Worm (Caenorhabditis elegans) whole organism, young adult: Measurements from ENCODE around the gene spp-3.

ENCODE experiments used
- B0261.1 ChIP-seq: sonication (generic microtip); optimal IDR thresholded peaks from 2 replicates; lab custom pipeline; 2016; ENCODE audit warnings: mild to moderate bottlenecking, missing genetic modification characterization, moderate library complexity, missing compliant biosample characterization
- B0336.3 ChIP-seq: fragments of 200-800 bp; sonication (Bioruptor generic); IDR thresholded peaks from 2 replicates; pipeline ENCODE4 v1.3.6; 2022; ENCODE audit warnings: missing genetic modification characterization, missing compliant biosample characterization
- F22D6.2 ChIP-seq: sonication (generic microtip); optimal IDR thresholded peaks from 2 replicates; lab custom pipeline; 2016; ENCODE audit warnings: mild to moderate bottlenecking, missing genetic modification characterization, missing compliant biosample characterization
- F33H1.4 ChIP-seq: fragments of 200-800 bp; sonication (Bioruptor generic); IDR thresholded peaks from 2 replicates; pipeline ENCODE4 v1.3.6; 2022; ENCODE audit warnings: missing genetic modification reagents, missing genetic modification characterization, missing compliant biosample characterization
- F39B2.1 ChIP-seq: fragments of 200-800 bp; sonication (Bioruptor generic); IDR thresholded peaks from 2 replicates; pipeline ENCODE4 v1.3.6; 2022; ENCODE audit warnings: missing genetic modification reagents, missing genetic modification characterization, missing compliant biosample characterization
- F57C9.4 ChIP-seq: sonication (generic microtip); optimal IDR thresholded peaks from 2 replicates; lab custom pipeline; 2017; ENCODE audit warnings: mild to moderate bottlenecking, missing genetic modification characterization, missing compliant biosample characterization
- atf-7 ChIP-seq: sonication (generic microtip); optimal IDR thresholded peaks from 2 replicates; lab custom pipeline; 2017; ENCODE audit warnings: mild to moderate bottlenecking, missing genetic modification characterization, missing compliant biosample characterization
- cebp-1 ChIP-seq, 2 experiments: fragments of 200-800 bp in 1 of 2; sonication (Bioruptor generic) in 1 of 2; sonication (generic microtip) in 1 of 2; IDR thresholded peaks in 1 of 2; optimal IDR thresholded peaks in 1 of 2; 2 replicates each; pipeline versions ENCODE4 v1.3.6 to Lab custom; 2017 to 2022; ENCODE audit warnings: missing compliant biosample characterization in 2 of 2, missing genetic modification characterization in 2 of 2, mild to moderate bottlenecking in 1 of 2, missing genetic modification reagents in 1 of 2, moderate library complexity in 1 of 2
- ceh-100 ChIP-seq: fragments of 200-800 bp; sonication (Bioruptor generic); IDR thresholded peaks from 2 replicates; pipeline ENCODE4 v1.3.6; 2022; ENCODE audit warnings: missing genetic modification reagents, missing genetic modification characterization, missing compliant biosample characterization
- ceh-27 ChIP-seq: fragments of 200-800 bp; sonication (Bioruptor generic); optimal IDR thresholded peaks from 2 replicates; lab custom pipeline; 2018; ENCODE audit warnings: mild to moderate bottlenecking, missing genetic modification characterization, moderate library complexity, missing compliant biosample characterization
- ceh-79 ChIP-seq: sonication (generic microtip); optimal IDR thresholded peaks from 2 replicates; lab custom pipeline; 2017; ENCODE audit warnings: mild to moderate bottlenecking, missing genetic modification characterization, missing compliant biosample characterization
- dox-1 ChIP-seq: fragments of 200-800 bp; sonication (Bioruptor generic); IDR thresholded peaks from 2 replicates; pipeline ENCODE4 v1.3.6; 2022; ENCODE audit warnings: missing genetic modification reagents, missing genetic modification characterization, missing compliant biosample characterization
- dpff-1 ChIP-seq: sonication (generic microtip); optimal IDR thresholded peaks from 2 replicates; lab custom pipeline; 2017; ENCODE audit warnings: mild to moderate bottlenecking, missing genetic modification characterization, missing compliant biosample characterization
- dpl-1 ChIP-seq: fragments of 150-350 bp; optimal IDR thresholded peaks from 2 replicates; lab custom pipeline; 2014; ENCODE audit warnings: missing biosample characterization, missing genetic modification reagents, missing genetic modification characterization
- efl-1 ChIP-seq: fragments of 150-350 bp; optimal IDR thresholded peaks from 2 replicates; lab custom pipeline; 2014; ENCODE audit warnings: missing biosample characterization, missing genetic modification reagents, missing genetic modification characterization
- egl-18 ChIP-seq: fragments of 200-800 bp; sonication (Bioruptor generic); IDR thresholded peaks from 2 replicates; pipeline ENCODE4 v1.3.6; 2022; ENCODE audit warnings: missing genetic modification reagents, missing genetic modification characterization, missing compliant biosample characterization
- ets-4 ChIP-seq: fragments of 200-800 bp; sonication (Bioruptor generic); optimal IDR thresholded peaks from 2 replicates; lab custom pipeline; 2018; ENCODE audit warnings: mild to moderate bottlenecking, missing genetic modification characterization, missing compliant biosample characterization
- fkh-3 ChIP-seq: sonication (generic microtip); optimal IDR thresholded peaks from 2 replicates; lab custom pipeline; 2016; ENCODE audit warnings: mild to moderate bottlenecking, missing genetic modification characterization, missing compliant biosample characterization
- him-1 ChIP-seq: sonication (generic microtip); optimal IDR thresholded peaks from 2 replicates; lab custom pipeline; 2016; ENCODE audit warnings: missing genotype, missing genetic modification reagents, missing genetic modification characterization, missing compliant biosample characterization
- lin-54 ChIP-seq: fragments of 200-800 bp; sonication (Bioruptor generic); optimal IDR thresholded peaks from 2 replicates; lab custom pipeline; 2018; ENCODE audit warnings: mild to moderate bottlenecking, missing genetic modification characterization, missing compliant biosample characterization
- madf-10 ChIP-seq: sonication (generic microtip); optimal IDR thresholded peaks from 2 replicates; lab custom pipeline; 2016; ENCODE audit warnings: mild to moderate bottlenecking, missing genetic modification characterization, missing compliant biosample characterization
- madf-6 ChIP-seq: fragments of 200-800 bp; sonication (Bioruptor generic); IDR thresholded peaks from 2 replicates; pipeline ENCODE4 v1.3.6; 2022; ENCODE audit warnings: missing genetic modification reagents, missing genetic modification characterization, missing compliant biosample characterization
- mes-4 ChIP-seq: sonication (generic microtip); optimal IDR thresholded peaks from 2 replicates; lab custom pipeline; 2016; ENCODE audit warnings: missing genotype, missing genetic modification characterization, missing compliant biosample characterization
- nfya-2 ChIP-seq: fragments of 200-800 bp; sonication (Bioruptor generic); IDR thresholded peaks from 2 replicates; pipeline ENCODE4 v1.3.6; 2022; ENCODE audit warnings: missing genetic modification reagents, missing genetic modification characterization, missing compliant biosample characterization
- nfyb-1 ChIP-seq: fragments of 200-800 bp; sonication (Bioruptor generic); IDR thresholded peaks from 2 replicates; pipeline ENCODE4 v1.3.6; 2022; ENCODE audit warnings: missing genetic modification reagents, missing genetic modification characterization, missing compliant biosample characterization
- nhr-179 ChIP-seq: sonication (generic microtip); optimal IDR thresholded peaks from 2 replicates; lab custom pipeline; 2016; ENCODE audit warnings: mild to moderate bottlenecking, missing genetic modification characterization, missing compliant biosample characterization
- nhr-80 ChIP-seq: sonication (generic microtip); optimal IDR thresholded peaks from 2 replicates; lab custom pipeline; 2016; ENCODE audit warnings: missing genetic modification characterization, missing compliant biosample characterization
- rcor-1 ChIP-seq: fragments of 200-800 bp; sonication (Bioruptor generic); IDR thresholded peaks from 2 replicates; pipeline ENCODE4 v1.3.6; 2022; ENCODE audit warnings: missing genetic modification reagents, missing genetic modification characterization, missing compliant biosample characterization
- rec-8 ChIP-seq, 2 experiments: sonication (generic microtip); optimal IDR thresholded peaks; 2 replicates each; lab custom pipeline; 2016; ENCODE audit warnings: mild to moderate bottlenecking in 2 of 2, missing genetic modification characterization in 2 of 2, missing genetic modification reagents in 2 of 2, missing genotype in 2 of 2, missing biosample characterization in 1 of 2, missing compliant biosample characterization in 1 of 2, moderate library complexity in 1 of 2
- sea-2 ChIP-seq: fragments of 200-800 bp; sonication (Bioruptor generic); IDR thresholded peaks from 2 replicates; pipeline ENCODE4 v1.3.6; 2022; ENCODE audit warnings: missing genetic modification characterization, missing compliant biosample characterization
- snpc-4 ChIP-seq, 5 experiments: fragments of 150-350 bp in 1 of 5; sonication (generic microtip) in 4 of 5; optimal IDR thresholded peaks; 2 replicates each; lab custom pipeline; 2014 to 2018; ENCODE audit warnings: missing genetic modification characterization in 5 of 5, missing biosample characterization in 3 of 5, antibody characterized with exemption in 2 of 5, mild to moderate bottlenecking in 2 of 5, missing compliant biosample characterization in 2 of 5, missing genotype in 2 of 5, moderate library complexity in 2 of 5, missing genetic modification reagents in 1 of 5
- somi-1 ChIP-seq: fragments of 200-800 bp; sonication (Bioruptor generic); optimal IDR thresholded peaks from 2 replicates; lab custom pipeline; 2018; ENCODE audit warnings: mild to moderate bottlenecking, missing genetic modification characterization, missing compliant biosample characterization
- tlf-1 ChIP-seq: fragments of 200-800 bp; sonication (Bioruptor generic); optimal IDR thresholded peaks from 2 replicates; lab custom pipeline; 2018; ENCODE audit warnings: mild to moderate bottlenecking, missing genetic modification characterization, missing compliant biosample characterization
- ztf-25 ChIP-seq: fragments of 200-800 bp; sonication (Bioruptor generic); IDR thresholded peaks from 2 replicates; pipeline ENCODE4 v1.3.6; 2022; ENCODE audit warnings: missing genetic modification reagents, missing genetic modification characterization, missing compliant biosample characterization
- ztf-28 ChIP-seq: fragments of 200-800 bp; sonication (Bioruptor generic); IDR thresholded peaks from 2 replicates; pipeline ENCODE4 v1.3.6; 2022; ENCODE audit warnings: missing genetic modification reagents, missing genetic modification characterization, missing compliant biosample characterization
- ztf-3 ChIP-seq: fragments of 200-800 bp; sonication (Bioruptor generic); optimal IDR thresholded peaks from 2 replicates; lab custom pipeline; 2018; ENCODE audit warnings: mild to moderate bottlenecking, missing genetic modification characterization, missing compliant biosample characterization

spp-3 gene

DNA sequence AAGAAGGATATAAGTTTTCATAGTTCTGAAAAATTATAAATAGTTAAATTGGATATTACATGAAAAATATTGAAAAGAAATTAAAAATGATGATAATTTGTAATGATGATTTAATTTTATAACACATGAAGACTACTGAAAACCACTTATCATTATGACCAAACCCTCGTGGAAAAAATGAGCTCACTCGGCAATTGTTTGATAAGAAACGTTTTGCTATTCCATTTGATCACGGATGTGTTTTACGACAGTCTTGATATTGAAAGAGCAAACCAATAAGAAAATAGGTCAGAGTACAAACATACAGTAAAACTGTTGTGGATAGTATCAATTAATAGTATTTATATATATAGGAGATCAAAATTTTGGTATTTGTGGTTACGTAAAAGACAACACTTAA, at the start of gene spp-3:
spp-3 (minus strand) TSS at position 25 of the 400 bp plus-strand sequence.
- TF ChIP-seq nhr-80 (tag; lab: Kevin White, UChicago) (peak; percentile 82), him-1 (tag; lab: Kevin White, UChicago) (no peak), nfya-2 (GFP tag; lab: Robert Waterston, UW) (no peak), nfyb-1 (GFP tag; lab: Robert Waterston, UW) (0 out of 2 replicates have a peak, but pooled peaks have one; percentile 56), dpl-1 (GFP tag; lab: Kevin White, UChicago) (no peak), dox-1 (no peak), dpff-1 (tag; lab: Kevin White, UChicago) (no peak), lin-54 (GFP tag; lab: Kevin White, UChicago) (no peak), ets-4 (GFP tag; lab: Kevin White, UChicago) (peak; percentile 65), snpc-4 (GFP tag; optimal IDR thresholded peaks at IDR 0.05; lab: Kevin White, UChicago) (no peak), snpc-4 (tag; optimal IDR thresholded peaks at IDR 0.05; lab: Kevin White, UChicago) (no peak), cebp-1 (GFP tag; IDR thresholded peaks at IDR 0.05; lab: Robert Waterston, UW) (no peak), cebp-1 (tag; optimal IDR thresholded peaks at IDR 0.05; lab: Kevin White, UChicago) (peak; percentile 40), atf-7 (tag; lab: Kevin White, UChicago) (peak; percentile 20), madf-6 (0 out of 2 replicates have a peak, but pooled peaks have one; percentile 5)

DNA sequence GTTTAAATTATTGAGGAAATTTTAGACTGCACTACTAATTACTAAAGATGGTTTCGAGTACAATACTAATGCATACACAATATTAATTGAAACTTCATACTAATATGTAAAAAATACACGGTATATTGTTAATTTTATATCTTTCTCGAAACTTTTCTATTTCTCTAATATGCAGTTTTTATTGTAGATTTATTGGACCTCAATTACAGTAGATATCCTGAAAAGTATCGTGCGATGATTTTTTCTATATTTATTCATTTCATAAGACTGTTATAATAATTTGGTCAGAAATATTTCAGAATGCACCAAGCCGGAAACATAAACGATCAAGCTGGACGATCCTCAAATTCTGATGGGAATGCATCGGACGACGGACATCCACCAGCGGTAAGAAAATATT, 28.6 kb upstream of the spp-3 start, which contains the start of gene C07D8.5:
C07D8.5 (plus strand) TSS at position 301 of the 400 bp plus-strand sequence.
- TF ChIP-seq ztf-25 (GFP tag; lab: Robert Waterston, UW) (no peak), B0261.1 (tag; lab: Kevin White, UChicago) (no peak), mes-4 (tag; lab: Kevin White, UChicago) (no peak), efl-1 (GFP tag; lab: Kevin White, UChicago) (no peak), egl-18 (GFP tag; lab: Robert Waterston, UW) (no peak), rcor-1 (GFP tag; lab: Robert Waterston, UW) (no peak), nhr-179 (tag; lab: Kevin White, UChicago) (no peak), sea-2 (no peak), ztf-28 (no peak), rec-8 (tag; optimal IDR thresholded peaks at IDR 0.05; lab: Kevin White, UChicago) (no peak), ceh-100 (GFP tag; lab: Robert Waterston, UW) (no peak), F39B2.1 (GFP tag; lab: Robert Waterston, UW) (no peak), tlf-1 (no peak), atf-7 (tag; lab: Kevin White, UChicago) (no peak), F22D6.2 (tag; lab: Kevin White, UChicago) (no peak), ceh-27 (GFP tag; lab: Kevin White, UChicago) (no peak), somi-1 (GFP tag; lab: Kevin White, UChicago) (no peak), madf-10 (tag; lab: Kevin White, UChicago) (no peak)

DNA sequence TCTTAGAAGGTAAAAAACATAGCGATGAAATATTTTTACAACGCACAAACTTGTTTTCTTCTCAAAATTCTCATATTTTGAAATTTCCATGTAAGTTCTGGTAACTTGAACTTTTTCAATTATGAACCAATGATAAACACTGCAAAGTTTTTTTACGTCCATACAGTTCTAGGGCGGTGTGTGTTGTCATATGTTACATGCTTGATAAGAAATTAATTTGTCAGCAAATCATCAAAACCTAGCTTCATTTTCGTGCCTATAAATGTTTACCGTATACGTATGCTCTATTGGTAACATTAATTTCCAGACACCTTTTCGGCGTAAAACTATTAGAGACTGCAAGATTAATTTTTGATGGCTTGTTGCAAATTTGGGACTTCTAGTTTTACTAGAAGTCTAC, 28.1 kb upstream of the spp-3 start:
- peak; percentile 19 for TF ChIP-seq nhr-80 (tag; lab: Kevin White, UChicago)
- TF ChIP-seq F57C9.4, result no peak
- TF ChIP-seq dpl-1 (GFP tag; lab: Kevin White, UChicago), result no peak
- no peak for TF ChIP-seq B0336.3 (GFP tag; lab: Robert Waterston, UW)
- TF ChIP-seq fkh-3 (tag; lab: Kevin White, UChicago), result no peak
- TF ChIP-seq egl-18 (GFP tag; lab: Robert Waterston, UW), result no peak
- no peak for TF ChIP-seq ztf-3 (GFP tag; lab: Kevin White, UChicago)
- TF ChIP-seq ceh-79 (tag; lab: Kevin White, UChicago), result no peak
- TF ChIP-seq F33H1.4 (GFP tag; lab: Robert Waterston, UW), result no peak
